Fruit fly (Drosophila melanogaster) whole organism, prepupa: ENCODE results near the gene CG32040.

Experiments used
- CG10631 ChIP-seq: fragments of 200-800 bp; sonication (Bioruptor generic); optimal IDR thresholded peaks from 2 replicates; lab custom pipeline; 2016; ENCODE audit warnings: missing biosample characterization, missing genetic modification characterization
- CG11762 ChIP-seq: fragments of 200-800 bp; sonication (Bioruptor generic); optimal IDR thresholded peaks from 3 replicates; lab custom pipeline; 2016; ENCODE audit warnings: missing biosample characterization, missing genetic modification characterization; ENCODE audit not compliant: insufficient read depth
- CG6163 ChIP-seq: fragments of 200-800 bp; sonication (Bioruptor generic); IDR thresholded peaks from 3 replicates; pipeline ENCODE4 v1.3.6; 2022; ENCODE audit warnings: missing biosample characterization, missing genetic modification characterization
- CG8319 ChIP-seq: fragments of 200-800 bp; sonication (Bioruptor generic); optimal IDR thresholded peaks from 3 replicates; lab custom pipeline; 2016; ENCODE audit warnings: missing biosample characterization, missing genetic modification characterization
- Eip78C ChIP-seq: fragments of 200-800 bp; sonication (Bioruptor generic); peaks from one replicate; lab custom pipeline; 2016; ENCODE audit warnings: missing biosample characterization, missing genetic modification characterization

DNA sequence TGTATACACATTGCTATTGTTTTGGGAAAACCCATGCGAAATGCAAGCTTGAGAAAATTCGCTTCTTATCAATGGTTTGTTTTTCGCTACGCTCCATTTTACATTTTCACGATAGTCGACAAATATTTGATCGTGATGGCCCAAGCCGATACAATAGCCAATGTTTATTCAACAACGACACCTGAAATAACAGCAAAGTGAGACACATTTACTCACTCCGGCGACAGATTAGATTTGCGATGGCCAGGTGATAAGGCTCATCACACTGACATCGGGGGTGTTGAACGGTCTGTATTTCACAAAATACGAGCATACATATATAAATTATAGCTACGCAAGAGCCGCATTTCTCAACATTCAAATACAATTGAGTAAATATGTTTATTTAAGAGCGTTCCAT lies 43.3 kb downstream of the CG32040 start:
- TF ChIP-seq CG11762 (GFP tag; lab: Kevin White, UChicago) (no peak), CG8319 (no peak), CG10631 (GFP tag; lab: Kevin White, UChicago) (peak; percentile 16), CG6163 (GFP tag; lab: Robert Waterston, UW) (peak; percentile 57; the same call in 2 of the 3 replicates), Eip78C (GFP tag; lab: Kevin White, UChicago) (peak; percentile 25)
